Fruit fly (Drosophila melanogaster): ENCODE data around the gene CG5880.

DNA sequence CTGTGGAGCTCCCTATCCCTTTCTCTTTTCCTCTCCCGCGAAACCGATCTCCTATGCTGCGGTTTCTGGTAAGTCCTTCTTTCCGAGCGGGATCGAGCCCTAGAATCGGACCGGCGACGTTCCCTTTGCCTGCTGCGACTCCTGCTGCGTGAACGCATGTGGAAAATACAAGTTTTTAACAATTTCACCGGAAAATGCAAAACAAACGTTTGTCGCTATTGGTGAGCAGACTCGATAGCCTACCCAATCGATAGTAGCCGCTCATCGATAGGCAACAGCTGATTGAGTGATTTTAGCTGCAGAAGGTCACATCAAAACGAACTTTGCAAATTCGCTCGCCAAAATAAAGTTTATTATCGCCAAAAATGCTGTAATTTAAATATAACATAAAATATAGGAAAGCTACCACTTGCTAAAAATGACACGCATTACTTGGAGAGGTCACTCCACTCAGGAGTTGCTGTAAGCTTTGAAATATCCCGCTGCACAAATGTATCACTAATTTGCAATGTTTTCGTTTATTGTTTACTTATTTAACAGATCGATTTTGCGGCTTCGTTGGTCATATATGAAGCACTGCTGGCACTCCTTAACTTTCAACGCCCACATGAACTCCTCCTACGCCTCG lies at the start of gene CG5880, which contains the start of gene CG6066:
- TF ChIP-seq lz (GFP tag; optimal IDR thresholded peaks at IDR 0.05) (no peak), CG16779 (tag; optimal IDR thresholded peaks at IDR 0.05) (no peak), Gug (GFP tag; IDR thresholded peaks at IDR 0.05) (no peak), Lpt (GFP tag; optimal IDR thresholded peaks at IDR 0.05) (no peak), fd59A (GFP tag; optimal IDR thresholded peaks at IDR 0.05) (no peak), spab (GFP tag; optimal IDR thresholded peaks at IDR 0.05) (no peak), CG6792 (GFP tag; optimal IDR thresholded peaks at IDR 0.05) (no peak), Hr38 (GFP tag; optimal IDR thresholded peaks at IDR 0.05) (no peak), OdsH (GFP tag; optimal IDR thresholded peaks at IDR 0.05) (no peak), Sox15 (GFP tag; optimal IDR thresholded peaks at IDR 0.05) (no peak), Sox14 (GFP tag; optimal IDR thresholded peaks at IDR 0.05) (no peak), CG10631 (GFP tag; optimal IDR thresholded peaks at IDR 0.05) (no peak)

All from whole organism, prepupa.